Worm (Caenorhabditis elegans) whole organism, late embryonic: ENCODE data around the gene ZK666.11.

Experiments used
- F13H6.1 ChIP-seq: sonication (generic microtip); optimal IDR thresholded peaks from 2 replicates; lab custom pipeline; 2016; ENCODE audit warnings: missing genetic modification characterization, missing compliant biosample characterization
- K02D7.2 ChIP-seq: sonication (generic microtip); optimal IDR thresholded peaks from 2 replicates; lab custom pipeline; 2017; ENCODE audit warnings: mild to moderate bottlenecking, missing genetic modification characterization, missing compliant biosample characterization
- T23F11.4 ChIP-seq: fragments of 200-800 bp; sonication (Bioruptor generic); optimal IDR thresholded peaks from 2 replicates; lab custom pipeline; 2018; ENCODE audit warnings: mild to moderate bottlenecking, missing genetic modification characterization, missing compliant biosample characterization
- Y22D7AL.16 ChIP-seq: sonication (generic microtip); optimal IDR thresholded peaks from 2 replicates; lab custom pipeline; 2016; ENCODE audit warnings: missing genetic modification characterization, missing compliant biosample characterization
- ama-1 ChIP-seq: fragments of 150-350 bp; optimal IDR thresholded peaks from 2 replicates; lab custom pipeline; 2014
- ceh-18 ChIP-seq: sonication (generic microtip); optimal IDR thresholded peaks from 2 replicates; lab custom pipeline; 2016; ENCODE audit warnings: missing genetic modification characterization, missing compliant biosample characterization
- ceh-2 ChIP-seq: sonication (generic microtip); optimal IDR thresholded peaks from 2 replicates; lab custom pipeline; 2016; ENCODE audit warnings: missing genotype, missing genetic modification characterization, missing compliant biosample characterization
- ceh-22 ChIP-seq: sonication (generic microtip); optimal IDR thresholded peaks from 2 replicates; lab custom pipeline; 2017; ENCODE audit warnings: missing biosample characterization, missing genetic modification characterization
- ceh-24 ChIP-seq: sonication (generic microtip); optimal IDR thresholded peaks from 2 replicates; lab custom pipeline; 2016; ENCODE audit warnings: mild to moderate bottlenecking, missing genetic modification characterization, missing compliant biosample characterization
- ceh-45 ChIP-seq: fragments of 200-800 bp; sonication (Bioruptor generic); IDR thresholded peaks from 2 replicates; pipeline ENCODE4 v1.3.6; 2022; ENCODE audit warnings: missing genetic modification reagents, missing genetic modification characterization, missing compliant biosample characterization
- ceh-48 ChIP-seq: sonication (generic microtip); optimal IDR thresholded peaks from 2 replicates; lab custom pipeline; 2016; ENCODE audit warnings: missing genetic modification characterization, inconsistent platforms, missing compliant biosample characterization
- ceh-6 ChIP-seq: fragments of 200-800 bp; sonication (Bioruptor generic); optimal IDR thresholded peaks from 2 replicates; lab custom pipeline; 2018; ENCODE audit warnings: mild to moderate bottlenecking, missing genetic modification characterization, missing compliant biosample characterization
- che-1 ChIP-seq: sonication (generic microtip); optimal IDR thresholded peaks from 2 replicates; lab custom pipeline; 2016; ENCODE audit warnings: mild to moderate bottlenecking, missing genetic modification characterization, missing compliant biosample characterization
- elt-4 ChIP-seq: sonication (generic microtip); optimal IDR thresholded peaks from 2 replicates; lab custom pipeline; 2016; ENCODE audit warnings: missing genetic modification characterization, missing compliant biosample characterization
- eyg-1 ChIP-seq: sonication (generic microtip); optimal IDR thresholded peaks from 2 replicates; lab custom pipeline; 2016; ENCODE audit warnings: missing genotype, missing genetic modification characterization, missing compliant biosample characterization
- gmeb-2 ChIP-seq: sonication (generic microtip); optimal IDR thresholded peaks from 2 replicates; lab custom pipeline; 2016; ENCODE audit warnings: missing genetic modification characterization, inconsistent platforms, missing compliant biosample characterization
- hlh-13 ChIP-seq: fragments of 200-800 bp; sonication (Bioruptor generic); optimal IDR thresholded peaks from 2 replicates; lab custom pipeline; 2018; ENCODE audit warnings: mild to moderate bottlenecking, missing genetic modification characterization, missing compliant biosample characterization
- hlh-30 ChIP-seq: sonication (generic microtip); optimal IDR thresholded peaks from 2 replicates; lab custom pipeline; 2017; ENCODE audit warnings: antibody characterized with exemption, missing genetic modification characterization, missing compliant biosample characterization; ENCODE audit not compliant: insufficient read depth
- hlh-8 ChIP-seq: sonication (generic microtip); optimal IDR thresholded peaks from 2 replicates; lab custom pipeline; 2016; ENCODE audit warnings: missing genotype, missing genetic modification characterization, missing compliant biosample characterization
- lin-11 ChIP-seq: fragments of 200-800 bp; sonication (Bioruptor generic); optimal IDR thresholded peaks from 2 replicates; lab custom pipeline; 2018; ENCODE audit warnings: mild to moderate bottlenecking, missing genetic modification characterization, missing compliant biosample characterization
- nhr-11 ChIP-seq: fragments of 150-350 bp; optimal IDR thresholded peaks from 2 replicates; lab custom pipeline; 2014; ENCODE audit warnings: missing biosample characterization, missing genetic modification characterization
- nhr-232 ChIP-seq: sonication (generic microtip); optimal IDR thresholded peaks from 2 replicates; lab custom pipeline; 2016; ENCODE audit warnings: missing genetic modification characterization, missing compliant biosample characterization
- odd-2 ChIP-seq: sonication (generic microtip); optimal IDR thresholded peaks from 2 replicates; lab custom pipeline; 2017; ENCODE audit warnings: antibody characterized with exemption, mild to moderate bottlenecking, missing genetic modification characterization, missing compliant biosample characterization
- pat-9 ChIP-seq: fragments of 200-800 bp; sonication (Bioruptor generic); optimal IDR thresholded peaks from 2 replicates; lab custom pipeline; 2018; ENCODE audit warnings: mild to moderate bottlenecking, missing genetic modification characterization, moderate library complexity, missing compliant biosample characterization
- pqm-1 ChIP-seq: sonication (generic microtip); optimal IDR thresholded peaks from 2 replicates; lab custom pipeline; 2016; ENCODE audit warnings: missing genetic modification characterization, missing compliant biosample characterization
- sdc-2 ChIP-seq: sonication (generic microtip); optimal IDR thresholded peaks from 2 replicates; lab custom pipeline; 2016; ENCODE audit warnings: missing genotype, missing genetic modification characterization, missing compliant biosample characterization
- sox-4 ChIP-seq: sonication (generic microtip); optimal IDR thresholded peaks from 2 replicates; lab custom pipeline; 2017; ENCODE audit warnings: mild to moderate bottlenecking, missing genetic modification characterization, inconsistent platforms, missing compliant biosample characterization
- tbx-7 ChIP-seq: sonication (generic microtip); optimal IDR thresholded peaks from 2 replicates; lab custom pipeline; 2016; ENCODE audit warnings: missing genotype, missing genetic modification characterization, missing compliant biosample characterization
- unc-3 ChIP-seq, 2 experiments: fragments of 200-800 bp in 1 of 2; sonication (Bioruptor generic) in 1 of 2; sonication (generic microtip) in 1 of 2; conservative IDR thresholded peaks in 1 of 2; optimal IDR thresholded peaks in 1 of 2; 2 replicates each; pipeline versions ENCODE4 v1.3.6 to Lab custom; 2016 to 2022; ENCODE audit warnings: missing compliant biosample characterization in 2 of 2, missing genetic modification characterization in 2 of 2, missing genetic modification reagents in 1 of 2
- unc-86 ChIP-seq: sonication (generic microtip); optimal IDR thresholded peaks from 2 replicates; lab custom pipeline; 2016; ENCODE audit warnings: missing genetic modification characterization, missing compliant biosample characterization

Gene ZK666.11

ce11 chrII:10531604-10532003, 49.3 kb downstream of the ZK666.11 start:
- TF ChIP-seq pqm-1: no peak
- no peak for TF ChIP-seq sdc-2 (tag; lab: Kevin White, UChicago)
- TF ChIP-seq nhr-11: no peak
- no peak for TF ChIP-seq ceh-22
- TF ChIP-seq nhr-232: no peak
- no peak for TF ChIP-seq Y22D7AL.16 (tag; lab: Kevin White, UChicago)
- TF ChIP-seq unc-3 (GFP tag; conservative IDR thresholded peaks at IDR 0.05; lab: Robert Waterston, UW): no peak
- TF ChIP-seq unc-3 (tag; optimal IDR thresholded peaks at IDR 0.05; lab: Kevin White, UChicago): no peak
- no peak for TF ChIP-seq odd-2 (tag; lab: Kevin White, UChicago)
- TF ChIP-seq lin-11 (tag; lab: Kevin White, UChicago): no peak
- TF ChIP-seq F13H6.1 (tag; lab: Kevin White, UChicago): no peak
- TF ChIP-seq tbx-7 (tag; lab: Kevin White, UChicago): no peak
- TF ChIP-seq ceh-2 (tag; lab: Kevin White, UChicago): no peak
- TF ChIP-seq ceh-48 (tag; lab: Kevin White, UChicago): no peak
- no peak for TF ChIP-seq T23F11.4
- TF ChIP-seq pat-9 (tag; lab: Kevin White, UChicago): no peak
- no peak for TF ChIP-seq hlh-8 (tag; lab: Kevin White, UChicago)

ce11 chrII:10533985-10534384, 51.7 kb downstream of the ZK666.11 start:
- TF ChIP-seq lin-11 (tag; lab: Kevin White, UChicago): no peak
- TF ChIP-seq sox-4 (tag; lab: Kevin White, UChicago): no peak
- no peak for TF ChIP-seq eyg-1
- TF ChIP-seq ceh-48 (tag; lab: Kevin White, UChicago): no peak
- no peak for TF ChIP-seq hlh-13 (GFP tag; lab: Kevin White, UChicago)
- TF ChIP-seq T23F11.4: no peak
- no peak for TF ChIP-seq ceh-45 (GFP tag; lab: Robert Waterston, UW)
- no peak for TF ChIP-seq ceh-2 (tag; lab: Kevin White, UChicago)
- TF ChIP-seq ama-1: no peak
- no peak for TF ChIP-seq elt-4
- no peak for TF ChIP-seq ceh-6 (GFP tag; lab: Kevin White, UChicago)
- no peak for TF ChIP-seq gmeb-2 (tag; lab: Kevin White, UChicago)
- TF ChIP-seq ceh-24 (tag; lab: Kevin White, UChicago): no peak
- no peak for TF ChIP-seq hlh-30 (tag; lab: Kevin White, UChicago)
- no peak for TF ChIP-seq Y22D7AL.16 (tag; lab: Kevin White, UChicago)
- TF ChIP-seq che-1 (tag; lab: Kevin White, UChicago): no peak
- no peak for TF ChIP-seq unc-86 (tag; lab: Kevin White, UChicago)
- no peak for TF ChIP-seq K02D7.2
- no peak for TF ChIP-seq ceh-18
